Worm (Caenorhabditis elegans) whole organism, midembryonic: ENCODE measurements around the gene F28C6.10.

ENCODE experiments used
- T22C8.4 ChIP-seq: fragments of 200-800 bp; sonication (Bioruptor generic); IDR thresholded peaks from 2 replicates; pipeline ENCODE4 v1.3.6; 2022; ENCODE audit warnings: missing genetic modification characterization, missing compliant biosample characterization
- cog-1 ChIP-seq: sonication (generic microtip); optimal IDR thresholded peaks from 2 replicates; lab custom pipeline; 2016; ENCODE audit warnings: missing genetic modification characterization, missing compliant biosample characterization
- flt-1 ChIP-seq: fragments of 200-800 bp; sonication (Bioruptor generic); IDR thresholded peaks from 2 replicates; pipeline ENCODE4 v1.3.6; 2022; ENCODE audit warnings: missing genetic modification characterization, missing compliant biosample characterization
- klf-2 ChIP-seq: fragments of 200-800 bp; sonication (Bioruptor generic); conservative IDR thresholded peaks from 2 replicates; pipeline ENCODE4 v1.3.6; 2022; ENCODE audit warnings: missing genetic modification reagents, missing genetic modification characterization, missing compliant biosample characterization
- med-1 ChIP-seq: sonication (generic microtip); optimal IDR thresholded peaks from 2 replicates; lab custom pipeline; 2017; ENCODE audit warnings: missing genetic modification characterization, mild to moderate bottlenecking, missing compliant biosample characterization, antibody characterized with exemption, missing genetic modification reagents; ENCODE audit not compliant: insufficient read depth
- ref-1 ChIP-seq: fragments of 200-800 bp; sonication (Bioruptor generic); conservative IDR thresholded peaks from 2 replicates; pipeline ENCODE4 v1.3.6; 2022; ENCODE audit warnings: missing genetic modification reagents, missing genetic modification characterization, missing compliant biosample characterization
- tab-1 ChIP-seq: fragments of 200-800 bp; sonication (Bioruptor generic); IDR thresholded peaks from 2 replicates; pipeline ENCODE4 v1.3.6; 2022; ENCODE audit warnings: missing genetic modification characterization, missing compliant biosample characterization
- ztf-23 ChIP-seq: fragments of 200-800 bp; sonication (Bioruptor generic); IDR thresholded peaks from 2 replicates; pipeline ENCODE4 v1.3.6; 2022; ENCODE audit warnings: missing genetic modification reagents, missing genetic modification characterization, missing compliant biosample characterization
- ztf-29 ChIP-seq: fragments of 200-800 bp; sonication (Bioruptor generic); IDR thresholded peaks from 2 replicates; pipeline ENCODE4 v1.3.6; 2022; ENCODE audit warnings: missing genetic modification reagents, missing genetic modification characterization, missing compliant biosample characterization

Gene F28C6.10

DNA sequence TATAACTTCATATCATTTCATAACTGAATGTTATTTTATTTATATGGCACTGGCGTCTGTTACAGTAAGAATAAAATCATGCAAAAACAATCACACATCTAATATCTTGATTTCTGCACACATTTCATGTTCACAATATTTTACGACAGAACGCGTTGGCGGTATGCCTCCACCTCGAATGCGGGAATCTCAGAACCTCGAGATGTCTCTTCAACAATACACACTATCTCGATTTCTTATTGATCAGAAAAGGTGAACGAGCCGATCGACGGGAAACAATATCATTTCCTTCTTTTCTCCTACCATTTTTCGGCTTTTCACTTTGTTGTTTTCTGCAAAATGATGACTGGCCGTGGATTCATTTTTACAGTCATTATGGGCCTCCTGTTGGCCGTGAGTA lies at the start of gene F28C6.10:
Gene F28C6.10, plus strand, starts transcription at position 301 of the 400 bp plus-strand sequence.
- TF ChIP-seq cog-1 (tag; lab: Kevin White, UChicago) = no peak
- no peak for TF ChIP-seq med-1 (GFP tag; lab: Kevin White, UChicago)
- TF ChIP-seq klf-2 (GFP tag; lab: Robert Waterston, UW) = no peak
- no peak for TF ChIP-seq ref-1 (GFP tag; lab: Robert Waterston, UW)
- TF ChIP-seq T22C8.4 (GFP tag; lab: Robert Waterston, UW) = no peak

- TF ChIP-seq klf-2 (GFP tag; lab: Robert Waterston, UW) (no peak), flt-1 (GFP tag; lab: Robert Waterston, UW) (no peak), T22C8.4 (GFP tag; lab: Robert Waterston, UW) (no peak), ztf-29 (GFP tag; lab: Robert Waterston, UW) (no peak), ref-1 (GFP tag; lab: Robert Waterston, UW) (no peak)
Measured at ce11 chrII:8559188-8559587, 48.6 kb upstream of the F28C6.10 start.

DNA sequence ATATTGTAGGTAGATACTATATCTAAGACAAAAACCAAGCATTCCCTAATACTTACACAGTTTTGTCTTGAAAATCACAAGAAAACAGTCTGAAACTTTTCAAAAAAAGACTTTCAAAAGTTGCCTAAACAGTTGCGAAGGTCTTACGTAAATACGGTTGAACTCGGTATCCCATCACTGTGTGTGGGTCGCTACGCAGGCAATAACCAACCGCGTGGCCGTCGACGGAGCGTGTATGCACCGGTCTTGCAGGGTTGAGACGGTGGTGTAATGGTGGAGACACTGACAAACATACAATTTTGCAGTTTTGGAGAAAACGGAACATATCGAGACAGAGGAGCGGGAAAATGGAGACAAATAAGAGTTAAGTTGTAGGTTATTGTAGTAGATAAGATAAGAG lies 46.5 kb upstream of the F28C6.10 start, which contains the start of gene iff-2:
Gene iff-2, minus strand, starts transcription at position 141 of the 400 bp plus-strand sequence.
- TF ChIP-seq flt-1 (GFP tag; lab: Robert Waterston, UW) (peak; percentile 89), med-1 (GFP tag; lab: Kevin White, UChicago) (no peak), cog-1 (tag; lab: Kevin White, UChicago) (peak; percentile 97), ztf-29 (GFP tag; lab: Robert Waterston, UW) (peak; percentile 16; the same call in 1 of the 2 replicates), klf-2 (GFP tag; lab: Robert Waterston, UW) (0 out of 2 replicates have a peak, but pooled peaks have one; percentile 51), ref-1 (GFP tag; lab: Robert Waterston, UW) (peak; percentile 46), T22C8.4 (GFP tag; lab: Robert Waterston, UW) (peak; percentile 52), tab-1 (GFP tag; lab: Robert Waterston, UW) (peak; percentile 24; the same call in 1 of the 2 replicates), ztf-23 (GFP tag; lab: Robert Waterston, UW) (peak; percentile 92)

ce11 chrII:8562002-8562401 lies 45.8 kb upstream of the F28C6.10 start, which contains the start of gene F54C9.14:
F54C9.14 (plus strand) TSS chrII:8562302.
- TF ChIP-seq med-1 (GFP tag; lab: Kevin White, UChicago) (no peak), ref-1 (GFP tag; lab: Robert Waterston, UW) (no peak), T22C8.4 (GFP tag; lab: Robert Waterston, UW) (no peak), flt-1 (GFP tag; lab: Robert Waterston, UW) (no peak), tab-1 (GFP tag; lab: Robert Waterston, UW) (no peak), ztf-29 (GFP tag; lab: Robert Waterston, UW) (no peak), ztf-23 (GFP tag; lab: Robert Waterston, UW) (no peak)

DNA sequence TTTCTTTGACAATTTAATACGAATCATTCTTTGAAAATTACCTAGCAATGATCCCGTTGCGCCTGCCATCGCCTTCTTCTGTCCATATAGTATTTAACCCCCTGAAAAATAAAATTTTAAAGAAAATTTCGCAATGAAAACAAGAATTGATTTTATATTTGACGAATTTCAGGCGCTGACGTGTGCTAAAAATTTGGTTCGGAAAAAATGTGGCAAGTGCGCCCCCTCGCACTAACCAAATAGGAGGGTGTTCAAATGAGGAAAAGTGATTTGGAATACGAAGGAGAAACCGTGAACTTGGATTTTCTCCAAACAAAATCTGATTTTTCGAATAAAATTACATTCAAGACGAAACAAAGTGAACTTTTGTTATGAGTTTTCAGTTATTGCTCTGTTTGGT lies 41.7 kb upstream of the F28C6.10 start, which contains the start of gene stc-1:
Gene stc-1, minus strand, starts transcription at position 101 of the 400 bp plus-strand sequence.
- TF ChIP-seq ztf-23 (GFP tag; lab: Robert Waterston, UW) (no peak), klf-2 (GFP tag; lab: Robert Waterston, UW) (no peak), tab-1 (GFP tag; lab: Robert Waterston, UW) (no peak), cog-1 (tag; lab: Kevin White, UChicago) (no peak), ztf-29 (GFP tag; lab: Robert Waterston, UW) (no peak), med-1 (GFP tag; lab: Kevin White, UChicago) (no peak), T22C8.4 (GFP tag; lab: Robert Waterston, UW) (no peak)

- no peak for TF ChIP-seq flt-1 (GFP tag; lab: Robert Waterston, UW)
Measured at ce11 chrII:8566806-8567266, 40.9 kb upstream of the F28C6.10 start, which contains the start of gene F54C9.3. F54C9.3 (minus strand) TSS chrII:8566856.

ce11 chrII:8568234-8568969 lies 39.4 kb upstream of the F28C6.10 start:
- TF ChIP-seq ztf-23 (GFP tag; lab: Robert Waterston, UW) (no peak), ref-1 (GFP tag; lab: Robert Waterston, UW) (no peak), klf-2 (GFP tag; lab: Robert Waterston, UW) (no peak), ztf-29 (GFP tag; lab: Robert Waterston, UW) (no peak), flt-1 (GFP tag; lab: Robert Waterston, UW) (no peak), tab-1 (GFP tag; lab: Robert Waterston, UW) (no peak), med-1 (GFP tag; lab: Kevin White, UChicago) (no peak), cog-1 (tag; lab: Kevin White, UChicago) (no peak), T22C8.4 (GFP tag; lab: Robert Waterston, UW) (no peak)

- TF ChIP-seq cog-1 (tag; lab: Kevin White, UChicago) (peak; percentile 64), ztf-29 (GFP tag; lab: Robert Waterston, UW) (no peak), ref-1 (GFP tag; lab: Robert Waterston, UW) (no peak), klf-2 (GFP tag; lab: Robert Waterston, UW) (0 out of 2 replicates have a peak, but pooled peaks have one; percentile 9), flt-1 (GFP tag; lab: Robert Waterston, UW) (peak; percentile 78), ztf-23 (GFP tag; lab: Robert Waterston, UW) (peak; percentile 80)
Measured at ce11 chrII:8569038-8569977, 38.5 kb upstream of the F28C6.10 start, which contains the start of the genes col-38 and rpl-5. col-38 (minus strand) TSS chrII:8569088. rpl-5 (plus strand) TSS chrII:8569927.
